Fruit fly (Drosophila melanogaster): ENCODE data around the gene RnpS1.

RnpS1 gene

DNA sequence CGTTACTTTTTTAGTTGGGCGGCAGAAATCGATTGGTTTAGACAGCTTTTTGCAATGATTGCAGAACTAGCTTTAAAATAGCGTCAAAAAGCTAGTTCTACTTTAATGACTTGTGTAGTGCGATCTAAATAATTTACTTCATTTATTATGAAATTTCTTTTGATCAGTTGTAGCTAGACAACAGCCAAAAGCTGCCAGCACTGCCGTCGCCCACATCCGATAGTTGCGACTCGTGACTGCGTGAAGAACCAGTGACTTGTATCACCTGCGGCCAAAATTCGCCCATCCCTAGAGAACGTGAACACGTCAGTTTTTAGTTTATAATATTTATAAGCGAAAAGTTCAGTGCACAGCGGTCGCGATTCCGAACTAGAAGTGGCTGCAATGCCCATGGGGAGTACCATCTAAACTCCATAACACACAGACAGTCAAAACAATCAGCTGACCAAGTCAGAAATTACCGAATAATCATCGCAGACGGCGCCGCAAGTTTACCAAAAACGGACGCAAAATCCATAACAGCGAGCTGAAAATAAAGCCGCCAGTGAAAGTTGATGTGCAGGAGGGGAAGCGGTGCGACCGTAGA lies 34.9 kb downstream of the RnpS1 start, which contains the start of gene P58IPK (continued):
- no peak for TF ChIP-seq Neu2 (GFP tag; optimal IDR thresholded peaks at IDR 0.05; ENCODE audit: borderline replicate concordance)
- TF ChIP-seq MBD-R2 (GFP tag; IDR thresholded peaks at IDR 0.05) = peak; percentile 79
- peak; percentile 44 for TF ChIP-seq CG1602 (GFP tag; optimal IDR thresholded peaks at IDR 0.05)
- TF ChIP-seq hb (GFP tag; IDR thresholded peaks at IDR 0.05; ENCODE audit: partially characterized antibody) = peak; percentile 90
- peak; percentile 64 for TF ChIP-seq Xrp1 (GFP tag; IDR thresholded peaks at IDR 0.05)
- TF ChIP-seq Taf1 (GFP tag; IDR thresholded peaks at IDR 0.05) = peak; percentile 13; the same call in 1 of the 2 replicates
- TF ChIP-seq Antp (GFP tag; optimal IDR thresholded peaks at IDR 0.05) = peak; percentile 77
- peak; percentile 30 for TF ChIP-seq CG5245 (GFP tag; optimal IDR thresholded peaks at IDR 0.05)
- peak; percentile 85 for TF ChIP-seq CG34422 (GFP tag; IDR thresholded peaks at IDR 0.05)
- TF ChIP-seq trem (tag; optimal IDR thresholded peaks at IDR 0.05) = peak; percentile 88
- TF ChIP-seq CG7357 (GFP tag; IDR thresholded peaks at IDR 0.05) = 0 out of 3 replicates have a peak, but pooled peaks have one; percentile 35
- peak; percentile 97 for TF ChIP-seq Med (GFP tag)

DNA sequence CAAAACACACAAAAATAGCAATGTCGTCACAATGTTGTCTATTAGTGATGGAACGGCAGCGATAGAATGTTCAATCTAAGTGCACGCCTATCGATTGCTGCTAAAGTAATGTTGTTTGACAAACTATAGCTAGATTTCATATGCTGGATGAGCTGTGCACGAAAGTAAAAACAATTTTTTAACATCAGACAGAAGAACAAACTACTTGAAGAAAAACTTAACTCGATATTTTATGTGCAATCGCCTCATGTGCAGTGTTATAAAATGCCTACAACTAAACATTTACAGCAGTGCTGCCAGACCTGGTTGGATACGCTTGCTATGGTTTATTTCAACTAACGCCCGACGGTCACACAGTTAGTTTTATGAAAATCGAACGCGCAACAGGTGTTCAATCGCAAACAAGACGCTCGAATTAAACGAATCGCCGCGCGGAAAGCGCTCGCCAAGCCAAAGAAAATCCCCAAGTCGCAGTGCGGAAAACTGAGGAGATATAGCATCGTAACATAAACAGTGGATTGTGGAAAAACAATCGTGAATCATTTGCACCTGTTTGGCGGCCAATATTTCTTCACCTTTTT lies 39.2 kb downstream of the RnpS1 start, which contains the start of the genes bocks and CG8312:
Gene bocks, minus strand, starts transcription at position 51 of the 581 bp plus-strand sequence.
Gene CG8312, plus strand, starts transcription at position 358 of the 581 bp plus-strand sequence.
- TF ChIP-seq Dll (GFP tag; IDR thresholded peaks at IDR 0.05; ENCODE audit: partially characterized antibody) (no peak), CG2875 (GFP tag; optimal IDR thresholded peaks at IDR 0.05) (no peak), ssp (GFP tag; IDR thresholded peaks at IDR 0.05) (no peak), bbx (GFP tag; IDR thresholded peaks at IDR 0.05; ENCODE audit: partially characterized antibody) (no peak), CrebB (tag; optimal IDR thresholded peaks at IDR 0.05) (peak; percentile 60), dimm (GFP tag; IDR thresholded peaks at IDR 0.05) (no peak), trem (tag; optimal IDR thresholded peaks at IDR 0.05) (peak; percentile 93), Eip74EF (GFP tag; optimal IDR thresholded peaks at IDR 0.05) (no peak), CG17568 (GFP tag; optimal IDR thresholded peaks at IDR 0.05) (no peak), Dfd (GFP tag; optimal IDR thresholded peaks at IDR 0.05) (no peak), CG18011 (GFP tag; optimal IDR thresholded peaks at IDR 0.05) (no peak), abd-A (tag; optimal IDR thresholded peaks at IDR 0.05) (no peak), Vsx1 (GFP tag; optimal IDR thresholded peaks at IDR 0.05) (no peak), Nf-YB (GFP tag; optimal IDR thresholded peaks at IDR 0.05) (peak; percentile 57), Drgx (GFP tag; IDR thresholded peaks at IDR 0.05) (no peak), tin (GFP tag; optimal IDR thresholded peaks at IDR 0.05) (peak; percentile 58), CG31441 (GFP tag; IDR thresholded peaks at IDR 0.05) (no peak), CG12391 (tag; optimal IDR thresholded peaks at IDR 0.05) (peak; percentile 57), Six4 (GFP tag; optimal IDR thresholded peaks at IDR 0.05) (no peak), GATAe (GFP tag; conservative IDR thresholded peaks at IDR 0.05) (no peak), mirr (GFP tag; optimal IDR thresholded peaks at IDR 0.05) (no peak), Spps (tag; optimal IDR thresholded peaks at IDR 0.05) (peak; percentile 29), Atf6 (GFP tag; IDR thresholded peaks at IDR 0.05) (no peak), HLH54F (GFP tag; optimal IDR thresholded peaks at IDR 0.05) (peak; percentile 72), MBD-R2 (GFP tag; IDR thresholded peaks at IDR 0.05) (no peak), CG2116 (GFP tag; optimal IDR thresholded peaks at IDR 0.05) (peak; percentile 92), Hr51 (GFP tag; optimal IDR thresholded peaks at IDR 0.05) (peak in 1 of 2 experiments; percentile 33), Oli (tag; optimal IDR thresholded peaks at IDR 0.05) (no peak), CG32532 (GFP tag; IDR thresholded peaks at IDR 0.05) (no peak), Dbx (GFP tag; IDR thresholded peaks at IDR 0.05) (no peak), CG6854 (GFP tag; optimal IDR thresholded peaks at IDR 0.05) (peak; percentile 1), hb (GFP tag; IDR thresholded peaks at IDR 0.05; ENCODE audit: partially characterized antibody) (no peak), YL-1 (GFP tag; optimal IDR thresholded peaks at IDR 0.05) (peak; percentile 70), CG12236 (GFP tag; optimal IDR thresholded peaks at IDR 0.05) (no peak), CG2678 (tag; optimal IDR thresholded peaks at IDR 0.05) (peak; percentile 22), aop (GFP tag; IDR thresholded peaks at IDR 0.05) (no peak), HmgZ (tag; optimal IDR thresholded peaks at IDR 0.05) (peak; percentile 33), Deaf1 (tag; optimal IDR thresholded peaks at IDR 0.05) (peak; percentile 21)
